Worm (Caenorhabditis elegans) whole organism, late embryonic: ENCODE data around the gene flp-24.

Experiments
- C08G9.2 ChIP-seq: sonication (generic microtip); optimal IDR thresholded peaks from 2 replicates; lab custom pipeline; 2016; ENCODE audit warnings: mild to moderate bottlenecking, missing genetic modification characterization, moderate library complexity, missing compliant biosample characterization
- K09A11.1 ChIP-seq: sonication (generic microtip); optimal IDR thresholded peaks from 2 replicates; lab custom pipeline; 2017; ENCODE audit warnings: antibody characterized with exemption, mild to moderate bottlenecking, missing genetic modification characterization, missing compliant biosample characterization; ENCODE audit not compliant: insufficient read depth
- ceh-18 ChIP-seq: sonication (generic microtip); optimal IDR thresholded peaks from 2 replicates; lab custom pipeline; 2016; ENCODE audit warnings: missing genetic modification characterization, missing compliant biosample characterization
- ceh-45 ChIP-seq: fragments of 200-800 bp; sonication (Bioruptor generic); IDR thresholded peaks from 2 replicates; pipeline ENCODE4 v1.3.6; 2022; ENCODE audit warnings: missing genetic modification reagents, missing genetic modification characterization, missing compliant biosample characterization
- fkh-6 ChIP-seq: sonication (generic microtip); optimal IDR thresholded peaks from 2 replicates; lab custom pipeline; 2016; ENCODE audit warnings: missing genetic modification characterization, missing compliant biosample characterization
- lim-6 ChIP-seq: sonication (generic microtip); optimal IDR thresholded peaks from 2 replicates; lab custom pipeline; 2016; ENCODE audit warnings: missing genetic modification characterization, missing compliant biosample characterization
- pqm-1 ChIP-seq: sonication (generic microtip); optimal IDR thresholded peaks from 2 replicates; lab custom pipeline; 2016; ENCODE audit warnings: missing genetic modification characterization, missing compliant biosample characterization
- ref-2 ChIP-seq: sonication (generic microtip); optimal IDR thresholded peaks from 2 replicates; lab custom pipeline; 2016; ENCODE audit warnings: missing genetic modification characterization, missing compliant biosample characterization

DNA sequence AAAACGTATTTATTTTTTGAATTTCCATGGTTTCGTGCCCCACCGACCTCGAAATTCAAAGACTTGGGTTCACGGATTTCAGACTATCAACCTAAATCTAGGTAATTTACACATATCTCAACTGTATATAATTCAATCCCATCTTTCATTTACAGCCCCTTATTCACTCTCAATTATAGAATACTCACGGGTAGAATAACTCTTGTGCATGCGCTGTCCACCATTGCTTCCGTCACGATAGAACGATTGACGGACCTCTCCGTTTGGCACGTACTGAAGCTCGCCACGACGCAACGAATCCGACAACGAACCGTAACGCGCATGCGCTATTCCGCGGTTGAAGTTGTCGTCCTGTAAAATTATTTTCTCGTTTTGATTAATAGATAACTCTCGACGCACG is 3.8 kb downstream of the flp-24 start:
- TF ChIP-seq ref-2 (no peak), ceh-45 (no peak), C08G9.2 (tag; lab: Kevin White, UChicago) (no peak), ceh-18 (tag; lab: Kevin White, UChicago) (no peak), pqm-1 (tag; lab: Kevin White, UChicago) (no peak), fkh-6 (no peak), K09A11.1 (tag; lab: Kevin White, UChicago) (no peak), lim-6 (no peak)
